Worm (Caenorhabditis elegans): ENCODE results near the gene cwp-5.
A peak's percentile ranks its signal among the peaks of the same experiment; 100 is the strongest.

The cwp-5 gene

ce11 chrX:13209026-13209425 is 19.3 kb upstream of the cwp-5 start:
- TF ChIP-seq pqm-1 (tag; optimal IDR thresholded peaks at IDR 0.05) (no peak), fkh-10 (GFP tag; optimal IDR thresholded peaks at IDR 0.05) (peak; percentile 1), nfya-1 (tag; optimal IDR thresholded peaks at IDR 0.05; ENCODE audit: insufficient read depth) (peak; percentile 28)

ce11 chrX:13206911-13207310 is 17.1 kb upstream of the cwp-5 start:
- TF ChIP-seq ceh-28 (tag; optimal IDR thresholded peaks at IDR 0.05) (no peak), fos-1 (tag; optimal IDR thresholded peaks at IDR 0.05) (no peak), nfya-1 (tag; optimal IDR thresholded peaks at IDR 0.05; ENCODE audit: insufficient read depth) (peak; percentile 7), pha-4 (tag; optimal IDR thresholded peaks at IDR 0.05) (no peak), egl-27 (tag; optimal IDR thresholded peaks at IDR 0.05) (no peak), R02D3.7 (tag; optimal IDR thresholded peaks at IDR 0.05) (no peak), elt-2 (tag; optimal IDR thresholded peaks at IDR 0.05) (no peak), aly-2 (tag; optimal IDR thresholded peaks at IDR 0.05) (no peak), unc-62 (GFP tag; optimal IDR thresholded peaks at IDR 0.05) (no peak), sea-2 (GFP tag; optimal IDR thresholded peaks at IDR 0.05) (no peak), elt-1 (tag; optimal IDR thresholded peaks at IDR 0.05) (no peak), nhr-43 (tag; optimal IDR thresholded peaks at IDR 0.05; ENCODE audit: poor library complexity, severe bottlenecking) (no peak), nhr-25 (tag; optimal IDR thresholded peaks at IDR 0.05) (no peak), lin-39 (tag; optimal IDR thresholded peaks at IDR 0.05) (peak; percentile 16), nhr-76 (tag; optimal IDR thresholded peaks at IDR 0.05) (no peak), nhr-11 (tag; optimal IDR thresholded peaks at IDR 0.05) (no peak), eor-1 (tag; optimal IDR thresholded peaks at IDR 0.05) (no peak)

- TF ChIP-seq ztf-11 (tag; optimal IDR thresholded peaks at IDR 0.05) (no peak), lin-39 (tag; optimal IDR thresholded peaks at IDR 0.05) (peak; percentile 32)
Measured at ce11 chrX:13206011-13206410, 16.2 kb upstream of the cwp-5 start.

ce11 chrX:13202312-13202711 is 12.6 kb upstream of the cwp-5 start:
- TF ChIP-seq skn-1 (tag; optimal IDR thresholded peaks at IDR 0.05) (no peak), nhr-77 (tag; optimal IDR thresholded peaks at IDR 0.05) (no peak), fos-1 (tag; optimal IDR thresholded peaks at IDR 0.05) (no peak), elt-1 (tag; optimal IDR thresholded peaks at IDR 0.05) (no peak), nfya-1 (tag; optimal IDR thresholded peaks at IDR 0.05; ENCODE audit: insufficient read depth) (no peak), elt-2 (tag; optimal IDR thresholded peaks at IDR 0.05) (no peak), lin-39 (tag; optimal IDR thresholded peaks at IDR 0.05) (no peak), snpc-4 (tag; optimal IDR thresholded peaks at IDR 0.05) (no peak), ztf-11 (tag; optimal IDR thresholded peaks at IDR 0.05) (no peak), lin-15B (tag; optimal IDR thresholded peaks at IDR 0.05) (no peak), aly-2 (tag; optimal IDR thresholded peaks at IDR 0.05) (no peak), nhr-43 (tag; optimal IDR thresholded peaks at IDR 0.05; ENCODE audit: poor library complexity, severe bottlenecking) (no peak)

ce11 chrX:13201401-13201800 is 11.6 kb upstream of the cwp-5 start, which contains the start of gene unc-9:
unc-9 (plus strand) TSS chrX:13201770.
- no peak for TF ChIP-seq daf-12 (tag; optimal IDR thresholded peaks at IDR 0.05)
- peak; percentile 67 for TF ChIP-seq fkh-10 (GFP tag; optimal IDR thresholded peaks at IDR 0.05)
- no peak for TF ChIP-seq pha-4 (tag; optimal IDR thresholded peaks at IDR 0.05)
- TF ChIP-seq sea-2 (GFP tag; optimal IDR thresholded peaks at IDR 0.05): no peak
- no peak for TF ChIP-seq nhr-67 (tag; optimal IDR thresholded peaks at IDR 0.05)
- TF ChIP-seq mml-1 (tag; optimal IDR thresholded peaks at IDR 0.05): no peak
- no peak for TF ChIP-seq aly-2 (tag; optimal IDR thresholded peaks at IDR 0.05)

- TF ChIP-seq egl-5 (tag; optimal IDR thresholded peaks at IDR 0.05) (peak; percentile 69), pha-4 (tag; optimal IDR thresholded peaks at IDR 0.05) (no peak)
Measured at ce11 chrX:13200312-13200711, 10.6 kb upstream of the cwp-5 start.

ce11 chrX:13198134-13198533 is 8.4 kb upstream of the cwp-5 start:
- no peak for TF ChIP-seq nhr-43 (tag; optimal IDR thresholded peaks at IDR 0.05; ENCODE audit: poor library complexity, severe bottlenecking)
- peak; percentile 29 for TF ChIP-seq fkh-10 (GFP tag; optimal IDR thresholded peaks at IDR 0.05)
- TF ChIP-seq lin-39 (tag; optimal IDR thresholded peaks at IDR 0.05): peak; percentile 0
- no peak for TF ChIP-seq egl-27 (tag; optimal IDR thresholded peaks at IDR 0.05)
